Fruit fly (Drosophila melanogaster) whole organism: ENCODE measurements around the gene unc79.

Experiments
- CG8478 ChIP-seq: fragments of >200 bp; optimal IDR thresholded peaks from 2 replicates; lab custom pipeline; 2018; ENCODE audit warnings: inconsistent platforms
- Dll ChIP-seq: fragments of >200 bp; optimal IDR thresholded peaks from 2 replicates; lab custom pipeline; 2017
- EcR ChIP-seq, 2 experiments: fragments of >200 bp; optimal IDR thresholded peaks; 2 replicates each; lab custom pipeline; 2017; ENCODE audit warnings: missing biosample characterization in 2 of 2, missing genetic modification characterization in 2 of 2, missing genetic modification reagents in 2 of 2
- pan ChIP-seq: fragments of >200 bp; optimal IDR thresholded peaks from 2 replicates; lab custom pipeline; 2017
- psq ChIP-seq: fragments of >200 bp; optimal IDR thresholded peaks from 2 replicates; lab custom pipeline; 2017
- usp ChIP-seq: fragments of >200 bp; optimal IDR thresholded peaks from 2 replicates; lab custom pipeline; 2017; ENCODE audit warnings: missing biosample characterization, missing genetic modification characterization, mixed read lengths

Gene unc79

dm6 chr3R:19246080-19246637, at the start of gene unc79:
TSS of gene unc79 (minus strand) at chr3R:19246130.
- no peak for TF ChIP-seq Dll (lab: Kevin White, UChicago)
- TF ChIP-seq CG8478, result no peak
- TF ChIP-seq usp (GFP tag; lab: Kevin White, UChicago), result no peak
- TF ChIP-seq pan (lab: Kevin White, UChicago), result no peak
- TF ChIP-seq EcR (GFP tag; optimal IDR thresholded peaks at IDR 0.05; lab: Kevin White, UChicago), result no peak

- TF ChIP-seq psq (no peak), Dll (lab: Kevin White, UChicago) (peak; percentile 45)
Measured at dm6 chr3R:19293873-19294272, 47.9 kb upstream of the unc79 start.

DNA sequence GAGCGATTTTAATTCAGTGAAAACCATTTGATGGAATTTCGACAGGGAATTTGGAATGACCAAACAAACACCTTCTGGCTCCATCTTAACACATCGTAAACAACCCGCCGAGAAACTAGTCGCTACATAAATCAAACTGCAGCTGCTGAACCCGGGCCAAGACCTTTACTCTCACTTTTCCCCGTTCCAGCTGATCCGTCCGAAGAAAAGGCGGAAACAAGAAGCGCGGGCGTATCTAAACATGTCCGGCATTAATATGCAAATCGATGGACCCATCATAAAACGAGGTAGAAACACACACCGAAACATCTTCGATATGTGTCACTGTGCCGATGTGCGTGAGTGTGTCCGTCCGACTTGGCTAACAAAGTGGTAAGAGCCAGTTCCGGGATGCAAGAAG, 47.0 kb upstream of the unc79 start:
- TF ChIP-seq CG8478 (no peak), Dll (lab: Kevin White, UChicago) (no peak), pan (lab: Kevin White, UChicago) (no peak), psq (no peak), EcR (GFP tag; optimal IDR thresholded peaks at IDR 0.05; lab: Kevin White, UChicago) (no peak), usp (GFP tag; lab: Kevin White, UChicago) (no peak)

DNA sequence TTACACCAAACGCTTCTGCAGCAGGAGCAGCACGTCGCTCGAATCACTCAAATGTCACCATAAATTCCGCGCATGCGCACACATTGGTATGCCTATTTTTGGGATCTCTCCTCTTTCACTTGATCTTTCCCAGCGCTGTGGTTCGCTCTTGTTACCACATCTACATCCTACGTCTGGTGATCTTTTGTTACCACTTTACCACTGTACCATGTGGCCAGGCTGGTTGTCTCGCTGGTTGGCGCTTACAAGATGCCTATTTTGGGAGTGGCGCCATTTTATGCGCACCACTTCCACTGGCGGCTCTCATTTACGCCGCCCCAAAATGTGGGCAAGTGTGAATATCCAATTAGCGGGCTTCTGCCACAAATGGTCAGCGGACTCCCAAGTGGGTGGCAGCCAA, 41.8 kb upstream of the unc79 start:
- TF ChIP-seq EcR (GFP tag; optimal IDR thresholded peaks at IDR 0.05; lab: Kevin White, UChicago) (no peak), Dll (lab: Kevin White, UChicago) (peak; percentile 34)

DNA sequence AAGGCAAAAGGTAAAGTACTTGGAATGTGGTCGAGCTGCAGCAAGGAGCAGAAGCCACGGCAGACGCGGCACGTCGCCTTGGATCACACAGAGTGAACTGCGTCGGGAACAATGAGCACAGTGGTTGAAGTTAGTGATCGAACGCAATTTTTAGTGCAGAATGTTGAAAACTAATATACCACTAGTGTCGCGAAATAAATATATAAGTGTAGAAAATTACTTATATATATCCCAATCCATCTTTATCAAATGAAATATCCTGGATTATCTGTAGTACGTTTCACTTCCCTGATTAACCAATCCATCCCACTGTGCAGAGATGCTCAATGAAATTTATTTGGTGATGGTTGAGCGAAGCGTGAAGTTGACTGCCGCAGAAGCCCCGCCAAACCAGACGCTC, 40.6 kb upstream of the unc79 start:
- no peak for TF ChIP-seq CG8478
- no peak for TF ChIP-seq psq
- no peak for TF ChIP-seq usp (GFP tag; lab: Kevin White, UChicago)
- TF ChIP-seq pan (lab: Kevin White, UChicago), result no peak
- no peak for TF ChIP-seq Dll (lab: Kevin White, UChicago)
- TF ChIP-seq EcR (GFP tag; optimal IDR thresholded peaks at IDR 0.05; lab: Kevin White, UChicago), result no peak

DNA sequence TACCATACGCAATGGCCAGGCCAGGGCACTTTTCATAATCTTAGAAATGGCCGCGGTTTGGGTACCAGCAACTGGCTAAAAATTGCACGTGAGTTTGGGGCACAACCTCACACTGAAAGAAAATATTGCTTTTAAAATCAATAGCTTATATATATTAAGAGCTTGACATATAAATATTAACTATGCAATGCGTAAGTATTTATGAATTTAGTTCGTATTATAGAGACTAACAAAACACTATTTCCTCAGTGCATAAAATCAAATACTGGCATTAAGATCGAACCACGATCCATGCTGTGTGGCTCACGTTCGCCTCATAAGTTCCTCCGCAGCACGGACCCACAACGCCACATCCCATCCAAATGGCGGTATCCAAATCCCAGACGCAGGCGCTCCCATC, 37.6 kb upstream of the unc79 start:
- TF ChIP-seq pan (lab: Kevin White, UChicago), result no peak
- TF ChIP-seq EcR (GFP tag; optimal IDR thresholded peaks at IDR 0.05; lab: Kevin White, UChicago), result no peak
- TF ChIP-seq usp (GFP tag; lab: Kevin White, UChicago), result no peak
- TF ChIP-seq CG8478, result no peak
- TF ChIP-seq Dll (lab: Kevin White, UChicago), result no peak
- no peak for TF ChIP-seq psq

- TF ChIP-seq EcR (GFP tag; optimal IDR thresholded peaks at IDR 0.05; lab: Kevin White, UChicago) (no peak), Dll (lab: Kevin White, UChicago) (no peak), usp (GFP tag; lab: Kevin White, UChicago) (no peak), psq (no peak)
Measured at dm6 chr3R:19282832-19283231, 36.9 kb upstream of the unc79 start.

DNA sequence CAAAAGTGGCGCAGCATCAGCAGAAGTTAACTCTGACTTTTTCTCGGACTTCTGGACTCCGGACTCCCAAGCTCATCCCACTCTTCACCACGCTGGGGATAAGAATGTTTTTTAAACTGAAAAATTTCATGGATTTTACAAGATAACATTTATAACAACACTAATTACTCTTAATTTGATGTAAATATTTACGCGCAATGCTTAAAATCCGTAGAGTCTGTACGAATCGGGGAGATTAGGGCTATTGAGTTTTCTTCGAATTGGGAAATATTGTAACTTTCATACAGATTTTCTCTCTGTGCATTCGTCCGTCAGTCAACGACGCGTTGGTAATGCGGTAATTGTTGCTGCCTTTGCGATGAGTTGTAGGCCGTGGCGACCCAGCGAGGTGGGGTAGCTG, 36.3 kb upstream of the unc79 start:
- TF ChIP-seq psq (no peak), Dll (lab: Kevin White, UChicago) (peak; percentile 22), CG8478 (no peak)

- TF ChIP-seq Dll (lab: Kevin White, UChicago) (no peak), usp (GFP tag; lab: Kevin White, UChicago) (no peak), pan (lab: Kevin White, UChicago) (no peak), EcR (GFP tag; optimal IDR thresholded peaks at IDR 0.05; lab: Kevin White, UChicago) (no peak), psq (no peak), CG8478 (no peak)
Measured at dm6 chr3R:19276135-19276534, 30.2 kb upstream of the unc79 start.

dm6 chr3R:19274028-19274427, 28.1 kb upstream of the unc79 start:
- TF ChIP-seq Dll (lab: Kevin White, UChicago) (no peak), EcR (GFP tag; optimal IDR thresholded peaks at IDR 0.05; lab: Kevin White, UChicago) (no peak), pan (lab: Kevin White, UChicago) (no peak), CG8478 (no peak), psq (no peak), usp (GFP tag; lab: Kevin White, UChicago) (no peak)

DNA sequence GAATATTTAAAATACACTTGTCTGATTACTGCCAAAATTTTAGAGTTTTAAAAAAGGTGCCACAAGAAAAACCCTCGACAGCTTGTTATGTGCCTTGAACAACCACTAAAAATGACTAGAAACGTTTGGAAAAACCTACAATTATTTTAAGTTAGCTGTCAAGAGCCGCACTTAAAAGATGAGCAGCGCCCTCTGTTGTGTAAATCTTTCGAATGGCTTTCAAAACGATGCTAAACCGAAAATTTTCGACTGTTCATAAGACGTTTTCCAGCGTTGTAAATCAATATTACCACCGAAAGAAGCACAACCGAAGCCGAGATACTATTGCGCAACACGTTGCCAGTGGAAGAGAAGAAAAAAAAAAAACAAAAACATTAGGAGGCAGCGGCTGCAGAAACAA, 25.2 kb upstream of the unc79 start:
- TF ChIP-seq CG8478 (no peak), usp (GFP tag; lab: Kevin White, UChicago) (no peak), Dll (lab: Kevin White, UChicago) (no peak), EcR (GFP tag; optimal IDR thresholded peaks at IDR 0.05; lab: Kevin White, UChicago) (no peak), psq (no peak), pan (lab: Kevin White, UChicago) (no peak)

DNA sequence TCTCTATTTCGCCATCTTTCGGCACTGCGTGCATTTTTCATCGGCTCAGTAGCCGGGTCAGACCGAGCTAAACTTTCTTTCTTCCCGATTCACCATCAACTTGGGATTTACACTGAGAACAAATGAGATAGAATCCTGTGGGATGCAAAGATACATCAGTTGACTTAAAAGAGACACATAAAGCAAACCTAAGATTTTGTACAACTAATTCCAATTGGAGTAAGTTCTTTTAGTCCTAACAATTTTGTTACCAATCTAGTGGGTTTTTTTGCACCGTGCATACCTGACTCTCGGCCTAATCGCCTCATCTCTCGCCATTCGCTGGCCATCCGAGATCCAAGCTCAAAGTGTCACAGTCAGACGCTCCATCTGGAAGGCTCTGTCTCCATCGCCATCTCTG, 18.9 kb upstream of the unc79 start:
- TF ChIP-seq usp (GFP tag; lab: Kevin White, UChicago), result no peak
- TF ChIP-seq Dll (lab: Kevin White, UChicago), result no peak
- no peak for TF ChIP-seq pan (lab: Kevin White, UChicago)
- TF ChIP-seq psq, result no peak

dm6 chr3R:19256477-19256876, 10.5 kb upstream of the unc79 start, which contains the start of gene CG14280:
TSS of gene CG14280 (plus strand) at chr3R:19256777.
- no peak for TF ChIP-seq usp (GFP tag; lab: Kevin White, UChicago)
- TF ChIP-seq EcR (GFP tag; optimal IDR thresholded peaks at IDR 0.05; lab: Kevin White, UChicago), result no peak
- no peak for TF ChIP-seq psq
- TF ChIP-seq Dll (lab: Kevin White, UChicago), result no peak
- TF ChIP-seq pan (lab: Kevin White, UChicago), result no peak
